Worm (Caenorhabditis elegans): ENCODE data around the gene C32B5.7.
"Not testable (repeated sequence)": the region's sequence is repeated elsewhere in the genome, so short reads cannot be mapped to it uniquely, and the experiment has no call there.

C32B5.7 gene

ce11 chrII:950374-950773 is 10.0 kb upstream of the C32B5.7 start:
- TF ChIP-seq unc-62 (GFP tag; optimal IDR thresholded peaks at IDR 0.05) = no peak

- TF ChIP-seq unc-62 (GFP tag; optimal IDR thresholded peaks at IDR 0.05) = no peak
These were observed 7.3 kb upstream of the C32B5.7 start for ce11 chrII:953052-953451.

- not testable (repeated sequence) for TF ChIP-seq unc-62 (GFP tag; optimal IDR thresholded peaks at IDR 0.05)
These were observed 5.7 kb upstream of the C32B5.7 start, which contains the start of gene fbxc-7 for ce11 chrII:954626-955025. Gene fbxc-7, plus strand, starts transcription at chrII:954926.

DNA sequence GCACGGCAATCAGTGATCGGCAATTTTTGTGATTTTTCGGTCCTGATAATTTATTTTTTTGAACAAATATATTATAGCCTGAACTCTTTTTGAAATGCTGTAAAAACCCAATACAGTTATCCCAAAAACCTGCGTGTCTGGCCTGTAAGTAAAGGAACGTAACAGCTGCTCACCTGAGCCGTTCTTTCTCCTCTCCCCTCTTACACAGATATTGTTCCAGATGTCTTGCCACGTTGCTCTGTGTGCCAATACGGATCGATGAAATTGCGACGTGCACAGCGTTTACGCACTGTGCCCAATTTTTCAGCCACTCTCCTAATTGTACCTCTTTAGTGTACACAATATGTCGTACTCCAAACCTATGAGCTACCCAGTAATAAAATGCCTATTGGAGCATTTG is 1.7 kb upstream of the C32B5.7 start, which contains the start of gene sdz-4:
Gene sdz-4, plus strand, starts transcription at position 301 of the 400 bp plus-strand sequence.
- no peak for TF ChIP-seq unc-62 (GFP tag; optimal IDR thresholded peaks at IDR 0.05)

ce11 chrII:961961-962360 is 1.6 kb downstream of the C32B5.7 start, which contains the start of gene C32B5.13:
Gene C32B5.13, minus strand, starts transcription at chrII:962061.
- no peak for TF ChIP-seq unc-62 (GFP tag; optimal IDR thresholded peaks at IDR 0.05)

ce11 chrII:966962-967361 is 6.6 kb downstream of the C32B5.7 start, which contains the start of gene fbxc-18:
Gene fbxc-18, minus strand, starts transcription at chrII:967062.
- not testable (repeated sequence) for TF ChIP-seq unc-62 (GFP tag; optimal IDR thresholded peaks at IDR 0.05)

DNA sequence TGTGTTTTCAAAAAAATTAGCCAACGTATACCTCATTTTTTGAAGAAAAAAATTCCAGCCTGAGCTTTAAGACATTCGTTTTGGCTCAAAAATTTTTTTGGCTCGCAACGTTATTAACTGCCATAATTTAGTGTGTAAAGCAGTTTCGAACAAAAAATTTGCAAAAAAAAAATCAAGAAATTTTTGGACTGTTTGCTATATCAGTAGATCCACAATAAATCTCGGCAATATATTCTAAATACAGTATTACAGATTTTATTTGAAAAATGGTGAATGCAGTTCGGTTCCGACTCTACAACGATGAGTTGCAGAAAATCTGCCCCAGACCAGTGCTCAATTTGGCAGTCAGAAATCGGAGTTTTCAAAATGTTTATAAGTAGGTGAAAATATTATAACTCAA is 7.8 kb downstream of the C32B5.7 start, which contains the start of gene C32B5.6:
Gene C32B5.6, plus strand, starts transcription at position 301 of the 400 bp plus-strand sequence.
- TF ChIP-seq unc-62 (GFP tag; optimal IDR thresholded peaks at IDR 0.05) = not testable (repeated sequence)

DNA sequence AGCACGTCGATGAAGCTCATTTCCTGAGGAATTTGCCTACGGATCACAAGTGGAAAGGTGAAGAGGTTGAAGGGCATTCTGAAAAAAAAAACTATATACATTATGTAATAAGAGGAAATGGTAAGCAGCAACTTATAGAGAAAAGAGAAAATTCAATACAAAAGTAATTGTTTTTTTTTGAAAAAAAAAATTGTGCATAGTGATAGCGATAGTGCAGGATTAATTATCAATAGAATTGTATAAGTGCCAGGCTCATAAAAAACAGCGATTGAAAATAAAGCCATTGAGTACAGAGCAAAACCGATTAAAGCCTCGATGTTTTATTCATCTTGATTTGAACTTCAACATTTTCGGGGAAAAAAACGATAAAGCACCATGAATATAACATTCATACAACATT is 12.5 kb downstream of the C32B5.7 start, which contains the start of gene C32B5.15:
Gene C32B5.15, minus strand, starts transcription at position 101 of the 400 bp plus-strand sequence.
- no peak for TF ChIP-seq unc-62 (GFP tag; optimal IDR thresholded peaks at IDR 0.05)

DNA sequence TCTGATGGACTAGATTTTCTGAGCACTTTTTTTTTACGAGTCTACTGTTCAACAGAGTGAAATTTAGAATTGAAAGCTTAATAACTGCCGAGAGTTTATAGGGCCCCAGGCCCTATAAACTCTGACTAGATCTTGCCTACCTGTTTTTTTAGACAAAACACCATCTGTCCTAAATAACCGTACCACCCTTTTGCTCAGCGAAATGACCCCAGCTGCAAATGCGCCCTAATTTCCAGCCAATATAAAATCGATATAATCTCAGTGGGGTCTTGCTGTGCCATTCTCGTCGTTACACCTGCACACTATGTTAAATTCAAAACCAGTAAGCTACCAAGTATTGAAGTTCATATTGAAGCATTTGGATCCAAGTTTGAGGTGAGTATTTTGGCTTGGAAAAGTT is 13.7 kb downstream of the C32B5.7 start, which contains the start of gene fbxc-14:
Gene fbxc-14, plus strand, starts transcription at position 301 of the 400 bp plus-strand sequence.
- TF ChIP-seq unc-62 (GFP tag; optimal IDR thresholded peaks at IDR 0.05) = no peak

ce11 chrII:979135-979534 is 18.8 kb downstream of the C32B5.7 start, which contains the start of the genes fbxc-17 and fbxc-15:
Gene fbxc-17, minus strand, starts transcription at chrII:979235.
Gene fbxc-15, plus strand, starts transcription at chrII:979423.
- TF ChIP-seq unc-62 (GFP tag; optimal IDR thresholded peaks at IDR 0.05) = no peak

- no peak for TF ChIP-seq unc-62 (GFP tag; optimal IDR thresholded peaks at IDR 0.05)
These were observed 22.5 kb downstream of the C32B5.7 start, which contains the start of gene srh-274 for ce11 chrII:982842-983241. Gene srh-274, plus strand, starts transcription at chrII:983142.

- not testable (repeated sequence) for TF ChIP-seq unc-62 (GFP tag; optimal IDR thresholded peaks at IDR 0.05)
These were observed 25.4 kb downstream of the C32B5.7 start, which contains the start of gene fbxc-40 for ce11 chrII:985703-986102. Gene fbxc-40, plus strand, starts transcription at chrII:986003.

ce11 chrII:988437-988836 is 28.1 kb downstream of the C32B5.7 start, which contains the start of gene fbxc-39:
Gene fbxc-39, plus strand, starts transcription at chrII:988737.
- TF ChIP-seq unc-62 (GFP tag; optimal IDR thresholded peaks at IDR 0.05) = no peak

DNA sequence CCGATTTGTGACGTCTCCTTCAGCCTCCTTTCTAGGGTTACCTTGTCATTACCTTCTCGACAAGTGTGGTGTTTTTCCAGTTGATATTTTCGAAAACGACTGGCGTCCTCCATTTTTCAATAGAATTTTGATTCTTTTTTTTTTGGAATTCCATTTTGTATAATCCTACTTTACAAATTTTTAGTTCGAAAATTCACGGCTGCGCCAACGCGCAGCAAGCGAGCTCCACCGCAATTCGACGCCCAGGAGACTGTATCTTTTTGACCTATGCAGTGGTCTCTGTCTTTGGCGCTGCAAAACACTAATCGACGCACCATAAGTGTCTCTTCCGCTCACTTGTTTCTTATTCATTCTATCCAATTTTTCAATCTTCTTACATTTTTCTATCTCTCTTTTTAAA is 31.0 kb downstream of the C32B5.7 start, which contains the start of gene fbxc-42:
Gene fbxc-42, plus strand, starts transcription at position 301 of the 400 bp plus-strand sequence.
- no peak for TF ChIP-seq unc-62 (GFP tag; optimal IDR thresholded peaks at IDR 0.05)

ce11 chrII:994231-994630 is 33.9 kb downstream of the C32B5.7 start, which contains the start of gene F45D11.7:
Gene F45D11.7, plus strand, starts transcription at chrII:994531.
- TF ChIP-seq unc-62 (GFP tag; optimal IDR thresholded peaks at IDR 0.05) = not testable (repeated sequence)

DNA sequence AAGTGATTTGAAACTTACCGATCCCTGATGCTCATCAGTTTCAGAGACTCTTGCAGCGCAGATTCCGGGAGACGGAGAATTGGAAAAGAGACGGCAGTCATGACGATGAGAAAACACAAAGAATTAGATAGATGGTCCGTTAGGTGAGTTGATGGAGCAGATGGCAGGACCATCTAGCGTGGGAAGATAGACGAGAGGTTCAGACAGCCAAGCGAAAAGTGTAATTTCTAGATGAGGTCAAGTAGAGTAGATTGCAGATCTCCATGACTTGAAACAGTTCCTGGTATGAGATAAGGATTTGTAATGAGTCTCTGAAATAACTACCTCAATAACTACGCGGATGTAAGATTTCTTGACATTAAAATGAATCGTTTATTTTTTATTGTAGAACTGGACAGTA is 35.8 kb downstream of the C32B5.7 start, which contains the start of gene F45D11.11:
Gene F45D11.11, minus strand, starts transcription at position 101 of the 400 bp plus-strand sequence.
- not testable (repeated sequence) for TF ChIP-seq unc-62 (GFP tag; optimal IDR thresholded peaks at IDR 0.05)

DNA sequence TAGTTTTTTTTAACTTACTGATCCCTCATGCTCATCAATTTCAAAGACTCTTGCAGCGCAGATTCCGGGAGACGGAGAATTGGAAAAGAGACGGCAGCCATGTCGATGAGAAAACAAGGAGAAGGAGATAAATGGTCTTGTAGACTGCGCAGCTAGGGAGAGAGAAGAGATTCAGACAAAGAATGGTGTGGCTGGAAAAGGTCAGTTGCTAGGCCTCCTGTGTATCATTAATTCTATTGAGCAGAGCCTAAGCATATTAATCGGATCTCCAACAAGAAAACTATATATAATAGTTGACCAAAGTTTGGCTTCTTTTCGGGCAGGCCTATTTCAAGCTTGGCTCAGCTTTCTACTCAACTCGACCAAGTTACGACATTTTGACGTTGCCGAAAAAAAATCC is 39.2 kb downstream of the C32B5.7 start, which contains the start of gene fbxb-29:
Gene fbxb-29, minus strand, starts transcription at position 101 of the 400 bp plus-strand sequence.
- no peak for TF ChIP-seq unc-62 (GFP tag; optimal IDR thresholded peaks at IDR 0.05)

Data from whole organism, dauer.